Fruit fly (Drosophila melanogaster) whole organism, embryonic: Measurements from ENCODE around the gene CG13117.

Source experiments
- Blimp-1 ChIP-seq: fragments of 200-800 bp; sonication (Bioruptor generic); optimal IDR thresholded peaks from 3 replicates; lab custom pipeline; 2018; ENCODE audit warnings: missing biosample characterization, missing genetic modification characterization, mild to moderate bottlenecking, moderate library complexity, missing genetic modification reagents
- CG11456 ChIP-seq: fragments of 200-800 bp; sonication (Bioruptor generic); IDR thresholded peaks from 3 replicates; pipeline ENCODE4 v1.3.6; 2022; ENCODE audit warnings: missing biosample characterization, missing genetic modification characterization
- CG12219 ChIP-seq: fragments of 200-800 bp; sonication (Bioruptor generic); optimal IDR thresholded peaks from 3 replicates; lab custom pipeline; 2018; ENCODE audit warnings: missing biosample characterization, mild to moderate bottlenecking, missing genetic modification characterization
- CG13775 ChIP-seq: fragments of 200-800 bp; sonication (Bioruptor generic); optimal IDR thresholded peaks from 3 replicates; lab custom pipeline; 2017; ENCODE audit warnings: missing biosample characterization, mild to moderate bottlenecking, missing genetic modification characterization
- CG14860 ChIP-seq: fragments of 200-800 bp; sonication (Bioruptor generic); IDR thresholded peaks from 3 replicates; pipeline ENCODE4 v1.3.6; 2022; ENCODE audit warnings: missing biosample characterization, missing genetic modification characterization; ENCODE audit not compliant: partially characterized antibody
- CG15011 ChIP-seq: fragments of 200-800 bp; sonication (Bioruptor generic); optimal IDR thresholded peaks from 3 replicates; lab custom pipeline; 2018; ENCODE audit warnings: missing biosample characterization, mild to moderate bottlenecking, missing genetic modification characterization
- CG1602 ChIP-seq: fragments of 200-800 bp; sonication (Bioruptor generic); optimal IDR thresholded peaks from 3 replicates; lab custom pipeline; 2016; ENCODE audit warnings: missing biosample characterization, missing genetic modification characterization
- CG16813 ChIP-seq: fragments of 200-800 bp; sonication (Bioruptor generic); IDR thresholded peaks from 3 replicates; pipeline ENCODE4 v1.3.6; 2022; ENCODE audit warnings: missing biosample characterization, missing genetic modification characterization; ENCODE audit not compliant: partially characterized antibody
- CG17385 ChIP-seq: fragments of 200-800 bp; sonication (Bioruptor generic); optimal IDR thresholded peaks from 3 replicates; lab custom pipeline; 2018; ENCODE audit warnings: missing biosample characterization, mild to moderate bottlenecking, missing genetic modification characterization
- CG18262 ChIP-seq: fragments of 200-800 bp; optimal IDR thresholded peaks from 3 replicates; lab custom pipeline; 2019; ENCODE audit warnings: missing biosample characterization, mild to moderate bottlenecking, missing genetic modification characterization, moderate library complexity
- CG2199 ChIP-seq: fragments of 200-800 bp; sonication (Bioruptor generic); IDR thresholded peaks from 3 replicates; pipeline ENCODE4 v1.3.6; 2022; ENCODE audit warnings: missing biosample characterization, missing genetic modification characterization
- CG31388 ChIP-seq: fragments of 200-800 bp; sonication (Bioruptor generic); optimal IDR thresholded peaks from 2 replicates; lab custom pipeline; 2016; ENCODE audit warnings: missing biosample characterization, missing genetic modification characterization
- CG33557 ChIP-seq: fragments of 200-800 bp; sonication (Bioruptor generic); optimal IDR thresholded peaks from 2 replicates; lab custom pipeline; 2019; ENCODE audit warnings: missing biosample characterization, mild to moderate bottlenecking, missing genetic modification characterization, moderate library complexity
- CG3726 ChIP-seq: fragments of 200-800 bp; sonication (Bioruptor generic); IDR thresholded peaks from 3 replicates; pipeline ENCODE4, ENCODE4 v1.3.6; 2022; ENCODE audit warnings: missing biosample characterization, missing genetic modification characterization
- CG42726 ChIP-seq: fragments of 200-800 bp; sonication (Bioruptor generic); IDR thresholded peaks from 2 replicates; pipeline ENCODE4 v1.3.6; 2022; ENCODE audit warnings: missing biosample characterization, missing genetic modification characterization; ENCODE audit not compliant: partially characterized antibody
- CG5245 ChIP-seq: fragments of 200-800 bp; sonication (Bioruptor generic); optimal IDR thresholded peaks from 3 replicates; lab custom pipeline; 2016; ENCODE audit warnings: missing biosample characterization, missing genetic modification characterization
- CG6813 ChIP-seq: fragments of 200-800 bp; sonication (Bioruptor generic); optimal IDR thresholded peaks from 2 replicates; lab custom pipeline; 2017; ENCODE audit warnings: missing biosample characterization, missing genetic modification characterization, mild to moderate bottlenecking, moderate library complexity, missing genetic modification reagents
- CG7928 ChIP-seq: fragments of 200-800 bp; sonication (Bioruptor generic); optimal IDR thresholded peaks from 2 replicates; lab custom pipeline; 2017; ENCODE audit warnings: missing biosample characterization, mild to moderate bottlenecking, missing genetic modification characterization
- CG7963 ChIP-seq: fragments of 200-800 bp; sonication (Bioruptor generic); IDR thresholded peaks from 3 replicates; pipeline ENCODE4 v1.3.6; 2022; ENCODE audit warnings: missing biosample characterization, missing genetic modification characterization; ENCODE audit not compliant: partially characterized antibody
- CG9797 ChIP-seq: fragments of 200-800 bp; sonication (Bioruptor generic); optimal IDR thresholded peaks from 3 replicates; lab custom pipeline; 2018; ENCODE audit warnings: missing biosample characterization, mild to moderate bottlenecking, missing genetic modification characterization
- CG9932 ChIP-seq: fragments of 200-800 bp; sonication (Bioruptor generic); IDR thresholded peaks from 2 replicates; pipeline ENCODE4 v1.3.6; 2022; ENCODE audit warnings: missing biosample characterization, missing genetic modification characterization
- D ChIP-seq, 2 experiments: fragments of 200-800 bp in 1 of 2; fragments of >200 bp in 1 of 2; sonication (Bioruptor generic) in 1 of 2; optimal IDR thresholded peaks; 2 replicates in 1 of 2; 3 replicates in 1 of 2; lab custom pipeline; 2017; ENCODE audit warnings: mild to moderate bottlenecking in 1 of 2, missing biosample characterization in 1 of 2, missing genetic modification characterization in 1 of 2, missing genetic modification reagents in 1 of 2
- Drgx ChIP-seq: fragments of 200-800 bp; sonication (Bioruptor generic); IDR thresholded peaks from 2 replicates; pipeline ENCODE4 v1.3.6; 2022; ENCODE audit warnings: missing biosample characterization, missing genetic modification characterization
- Hmr ChIP-seq: fragments of 200-800 bp; sonication (Bioruptor generic); optimal IDR thresholded peaks from 3 replicates; lab custom pipeline; 2017; ENCODE audit warnings: mild to moderate bottlenecking, missing biosample characterization, missing genetic modification reagents, missing genetic modification characterization
- Lim3 ChIP-seq: fragments of 200-800 bp; sonication (Bioruptor generic); IDR thresholded peaks from 2 replicates; pipeline ENCODE4 v1.3.6; 2022; ENCODE audit warnings: missing biosample characterization, missing genetic modification characterization
- Med ChIP-seq: fragments of 200-800 bp; sonication (Bioruptor generic); peaks from one replicate; lab custom pipeline; 2016; ENCODE audit warnings: missing biosample characterization, missing genetic modification characterization, mild to moderate bottlenecking, inconsistent platforms, moderate library complexity
- NC2α ChIP-seq: fragments of 200-800 bp; sonication (Bioruptor generic); optimal IDR thresholded peaks from 2 replicates; lab custom pipeline; 2016; ENCODE audit warnings: missing biosample characterization, missing genetic modification characterization
- Sin3A ChIP-seq: fragments of >200 bp; optimal IDR thresholded peaks from 2 replicates; lab custom pipeline; 2018
- aop ChIP-seq: fragments of 200-800 bp; sonication (Bioruptor generic); IDR thresholded peaks from 2 replicates; pipeline ENCODE4 v1.3.6; 2022; ENCODE audit warnings: missing biosample characterization, missing genetic modification characterization
- ap ChIP-seq: fragments of 200-800 bp; sonication (Bioruptor generic); IDR thresholded peaks from 2 replicates; pipeline ENCODE4 v1.3.6; 2022; ENCODE audit warnings: missing biosample characterization, missing genetic modification characterization
- caup ChIP-seq: fragments of 200-800 bp; sonication (Bioruptor generic); optimal IDR thresholded peaks from 3 replicates; lab custom pipeline; 2017; ENCODE audit warnings: missing biosample characterization, mild to moderate bottlenecking, missing genetic modification characterization, moderate library complexity; ENCODE audit not compliant: severe bottlenecking
- chn ChIP-seq: fragments of 200-800 bp; sonication (Bioruptor generic); optimal IDR thresholded peaks from 2 replicates; lab custom pipeline; 2016; ENCODE audit warnings: missing biosample characterization, missing genetic modification characterization
- crol ChIP-seq: fragments of 200-800 bp; sonication (Bioruptor generic); IDR thresholded peaks from 2 replicates; pipeline ENCODE4 v1.3.6; 2022; ENCODE audit warnings: missing biosample characterization, missing genetic modification characterization
- crp ChIP-seq, 2 experiments: fragments of 200-800 bp; sonication (Bioruptor generic); optimal IDR thresholded peaks; 2 replicates in 1 of 2; 3 replicates in 1 of 2; lab custom pipeline; 2017; ENCODE audit warnings: missing biosample characterization in 2 of 2, missing genetic modification characterization in 2 of 2, mild to moderate bottlenecking in 1 of 2, moderate library complexity in 1 of 2
- disco-r ChIP-seq: fragments of 200-800 bp; sonication (Bioruptor generic); optimal IDR thresholded peaks from 2 replicates; lab custom pipeline; 2016; ENCODE audit warnings: missing biosample characterization, missing genetic modification characterization
- dmrt11E ChIP-seq: fragments of 200-800 bp; sonication (Bioruptor generic); optimal IDR thresholded peaks from 3 replicates; lab custom pipeline; 2018; ENCODE audit warnings: missing biosample characterization, mild to moderate bottlenecking, missing genetic modification characterization, moderate library complexity
- fru ChIP-seq: fragments of >200 bp; optimal IDR thresholded peaks from 2 replicates; lab custom pipeline; 2017
- gce ChIP-seq: fragments of 200-800 bp; sonication (Bioruptor generic); IDR thresholded peaks from 3 replicates; pipeline ENCODE4 v1.3.6; 2022; ENCODE audit warnings: missing biosample characterization, missing genetic modification characterization
- sd ChIP-seq: fragments of 200-800 bp; sonication (Bioruptor generic); optimal IDR thresholded peaks from 3 replicates; lab custom pipeline; 2018; ENCODE audit warnings: missing biosample characterization, mild to moderate bottlenecking, missing genetic modification characterization, moderate library complexity
- sens ChIP-seq: fragments of 200-800 bp; sonication (Bioruptor generic); peaks from one replicate; lab custom pipeline; 2016; ENCODE audit warnings: missing biosample characterization, missing genetic modification characterization
- tgo ChIP-seq: fragments of 200-800 bp; sonication (Bioruptor generic); IDR thresholded peaks from 3 replicates; pipeline ENCODE4 v1.3.6; 2022; ENCODE audit warnings: missing biosample characterization, missing genetic modification characterization

The CG13117 gene

dm6 chr2L:9782176-9782581 is 45.7 kb downstream of the CG13117 start, which contains the start of gene IP3K1 (continued):
- TF ChIP-seq CG7963 (GFP tag; lab: Robert Waterston, UW) (peak; percentile 52; the same call in 1 of the 3 replicates), CG13775 (GFP tag; lab: Kevin White, UChicago) (peak; percentile 17), Sin3A (lab: Kevin White, UChicago) (no peak), CG9797 (no peak), CG42726 (GFP tag; lab: Robert Waterston, UW) (peak; percentile 85), disco-r (no peak), chn (GFP tag; lab: Kevin White, UChicago) (no peak), D (optimal IDR thresholded peaks at IDR 0.05; lab: Kevin White, UChicago) (no peak), D (GFP tag; optimal IDR thresholded peaks at IDR 0.05; lab: Kevin White, UChicago) (no peak), CG6813 (GFP tag; lab: Kevin White, UChicago) (peak; percentile 27), Hmr (GFP tag; lab: Kevin White, UChicago) (peak; percentile 51), fru (lab: Kevin White, UChicago) (no peak), aop (GFP tag; lab: Robert Waterston, UW) (no peak), CG12219 (GFP tag; lab: Kevin White, UChicago) (peak; percentile 24), Blimp-1 (GFP tag; lab: Kevin White, UChicago) (peak; percentile 8), sens (GFP tag; lab: Kevin White, UChicago) (peak; percentile 87), CG14860 (no peak), crol (GFP tag; lab: Robert Waterston, UW) (0 out of 2 replicates have a peak, but pooled peaks have one; percentile 10), crp (GFP tag; optimal IDR thresholded peaks at IDR 0.05; lab: Kevin White, UChicago) (no peak), tgo (GFP tag; lab: Robert Waterston, UW) (no peak; the same call in 2 of the 3 replicates), gce (GFP tag; lab: Robert Waterston, UW) (no peak; the same call in 2 of the 3 replicates), dmrt11E (tag; lab: Kevin White, UChicago) (no peak), NC2α (peak; percentile 28), CG18262 (peak; percentile 22), CG5245 (GFP tag; lab: Kevin White, UChicago) (no peak), CG1602 (GFP tag; lab: Kevin White, UChicago) (no peak), Lim3 (no peak), CG33557 (GFP tag; lab: Kevin White, UChicago) (peak; percentile 14), CG9932 (GFP tag; lab: Robert Waterston, UW) (peak; percentile 42; the same call in 1 of the 2 replicates), CG31388 (no peak)

- TF ChIP-seq CG7928 (GFP tag; lab: Kevin White, UChicago), result no peak
- no peak for TF ChIP-seq CG2199 (GFP tag; lab: Robert Waterston, UW)
- TF ChIP-seq CG16813 (GFP tag; lab: Robert Waterston, UW), result no peak
- TF ChIP-seq disco-r, result no peak
- no peak for TF ChIP-seq CG15011 (GFP tag; lab: Kevin White, UChicago)
- peak; percentile 79 for TF ChIP-seq sd
- TF ChIP-seq ap (GFP tag; lab: Robert Waterston, UW), result no peak
- peak; percentile 4 for TF ChIP-seq Med (GFP tag; lab: Kevin White, UChicago)
- TF ChIP-seq CG42726 (GFP tag; lab: Robert Waterston, UW), result 0 out of 2 replicates have a peak, but pooled peaks have one; percentile 13
- no peak for TF ChIP-seq caup (GFP tag; lab: Kevin White, UChicago)
- no peak for TF ChIP-seq CG17385 (GFP tag; lab: Kevin White, UChicago)
- no peak for TF ChIP-seq CG11456
- TF ChIP-seq CG3726 (GFP tag; lab: Robert Waterston, UW), result no peak
- TF ChIP-seq Drgx (GFP tag; lab: Robert Waterston, UW), result no peak
These were observed 46.7 kb downstream of the CG13117 start for dm6 chr2L:9783130-9783529.
